Fruit fly (Drosophila melanogaster) whole organism, embryonic: ENCODE results near the gene Fbxl7.

Experiments used
- Aef1 ChIP-seq: fragments of 200-800 bp; sonication (Bioruptor generic); IDR thresholded peaks from 3 replicates; pipeline ENCODE4 v1.3.6; 2022; ENCODE audit warnings: missing biosample characterization, missing genetic modification characterization
- Atf6 ChIP-seq: fragments of 200-800 bp; sonication (Bioruptor generic); IDR thresholded peaks from 2 replicates; pipeline ENCODE4 v1.3.6; 2022; ENCODE audit warnings: missing biosample characterization, missing genetic modification characterization
- CG10543 ChIP-seq: fragments of 200-800 bp; sonication (Bioruptor generic); optimal IDR thresholded peaks from 3 replicates; lab custom pipeline; 2017; ENCODE audit warnings: missing biosample characterization, mild to moderate bottlenecking, missing genetic modification characterization, moderate library complexity
- CG1233 ChIP-seq: fragments of 200-800 bp; sonication (Bioruptor generic); optimal IDR thresholded peaks from 4 replicates; lab custom pipeline; 2018; ENCODE audit warnings: missing biosample characterization, mild to moderate bottlenecking, missing genetic modification characterization
- CG13287 ChIP-seq: fragments of 200-800 bp; sonication (Bioruptor generic); IDR thresholded peaks from 2 replicates; pipeline ENCODE4 v1.3.6; 2022; ENCODE audit warnings: missing biosample characterization, missing genetic modification characterization; ENCODE audit not compliant: partially characterized antibody
- CG13775 ChIP-seq: fragments of 200-800 bp; sonication (Bioruptor generic); optimal IDR thresholded peaks from 3 replicates; lab custom pipeline; 2017; ENCODE audit warnings: missing biosample characterization, mild to moderate bottlenecking, missing genetic modification characterization
- CG13894 ChIP-seq: fragments of 200-800 bp; sonication (Bioruptor generic); optimal IDR thresholded peaks from 3 replicates; lab custom pipeline; 2018; ENCODE audit warnings: missing biosample characterization, mild to moderate bottlenecking, missing genetic modification characterization, moderate library complexity
- CG1529 ChIP-seq: fragments of 200-800 bp; sonication (Bioruptor generic); optimal IDR thresholded peaks from 3 replicates; lab custom pipeline; 2018; ENCODE audit warnings: missing biosample characterization, missing genetic modification characterization
- CG15479 ChIP-seq: fragments of 200-800 bp; sonication (Bioruptor generic); optimal IDR thresholded peaks from 3 replicates; lab custom pipeline; 2019; ENCODE audit warnings: missing biosample characterization, mild to moderate bottlenecking, missing genetic modification characterization, moderate library complexity
- CG18262 ChIP-seq: fragments of 200-800 bp; optimal IDR thresholded peaks from 3 replicates; lab custom pipeline; 2019; ENCODE audit warnings: missing biosample characterization, mild to moderate bottlenecking, missing genetic modification characterization, moderate library complexity
- CG4360 ChIP-seq: fragments of 200-800 bp; sonication (Bioruptor generic); IDR thresholded peaks from 2 replicates; pipeline ENCODE4 v1.3.6; 2022; ENCODE audit warnings: missing biosample characterization, missing genetic modification characterization
- CG43689 ChIP-seq: fragments of 200-800 bp; sonication (Bioruptor generic); IDR thresholded peaks from 2 replicates; pipeline ENCODE4 v1.3.6; 2022; ENCODE audit warnings: missing biosample characterization, missing genetic modification characterization
- CG5180 ChIP-seq: fragments of 200-800 bp; sonication (Bioruptor generic); optimal IDR thresholded peaks from 3 replicates; lab custom pipeline; 2017; ENCODE audit warnings: missing biosample characterization, missing genetic modification characterization, mild to moderate bottlenecking, moderate library complexity, missing genetic modification reagents
- CG5953 ChIP-seq: fragments of 200-800 bp; sonication (Bioruptor generic); IDR thresholded peaks from 2 replicates; pipeline ENCODE4 v1.3.6; 2022; ENCODE audit warnings: missing biosample characterization, missing genetic modification characterization
- CG6175 ChIP-seq: fragments of 200-800 bp; sonication (Bioruptor generic); IDR thresholded peaks from 3 replicates; pipeline ENCODE4 v1.3.6; 2022; ENCODE audit warnings: missing biosample characterization, missing genetic modification characterization
- CG6854 ChIP-seq: fragments of 200-800 bp; sonication (Bioruptor generic); optimal IDR thresholded peaks from 3 replicates; lab custom pipeline; 2017; ENCODE audit warnings: missing biosample characterization, mild to moderate bottlenecking, missing genetic modification characterization
- CG7357 ChIP-seq: fragments of 200-800 bp; sonication (Bioruptor generic); IDR thresholded peaks from 3 replicates; pipeline ENCODE4 v1.3.6; 2022; ENCODE audit warnings: missing biosample characterization, missing genetic modification characterization
- CG7745 ChIP-seq: fragments of 200-800 bp; sonication (Bioruptor generic); optimal IDR thresholded peaks from 2 replicates; lab custom pipeline; 2018; ENCODE audit warnings: missing biosample characterization, mild to moderate bottlenecking, missing genetic modification characterization, moderate library complexity
- CG7839 ChIP-seq: fragments of 200-800 bp; sonication (Bioruptor generic); optimal IDR thresholded peaks from 3 replicates; lab custom pipeline; 2018; ENCODE audit warnings: missing biosample characterization, mild to moderate bottlenecking, missing genetic modification characterization, moderate library complexity
- CG8765 ChIP-seq: fragments of 200-800 bp; sonication (Bioruptor generic); IDR thresholded peaks from 2 replicates; pipeline ENCODE4 v1.3.6; 2022; ENCODE audit warnings: missing biosample characterization, missing genetic modification characterization
- D ChIP-seq, 2 experiments: fragments of 200-800 bp in 1 of 2; fragments of >200 bp in 1 of 2; sonication (Bioruptor generic) in 1 of 2; optimal IDR thresholded peaks; 2 replicates in 1 of 2; 3 replicates in 1 of 2; lab custom pipeline; 2017; ENCODE audit warnings: mild to moderate bottlenecking in 1 of 2, missing biosample characterization in 1 of 2, missing genetic modification characterization in 1 of 2, missing genetic modification reagents in 1 of 2
- Ets97D ChIP-seq: fragments of 200-800 bp; sonication (Bioruptor generic); optimal IDR thresholded peaks from 3 replicates; lab custom pipeline; 2016; ENCODE audit warnings: missing biosample characterization, missing genetic modification characterization
- Fer1 ChIP-seq: fragments of 200-800 bp; sonication (Bioruptor generic); optimal IDR thresholded peaks from 2 replicates; lab custom pipeline; 2017; ENCODE audit warnings: missing biosample characterization, mild to moderate bottlenecking, missing genetic modification characterization
- Hr78 ChIP-seq, 2 experiments: fragments of 200-800 bp in 1 of 2; fragments of >200 bp in 1 of 2; sonication (Bioruptor generic) in 1 of 2; optimal IDR thresholded peaks; 2 replicates each; lab custom pipeline; 2017 to 2019; ENCODE audit warnings: missing biosample characterization in 2 of 2, missing genetic modification characterization in 2 of 2, mild to moderate bottlenecking in 1 of 2, moderate library complexity in 1 of 2
- MESR4 ChIP-seq: fragments of 200-800 bp; sonication (Bioruptor generic); optimal IDR thresholded peaks from 2 replicates; lab custom pipeline; 2018; ENCODE audit warnings: missing biosample characterization, mild to moderate bottlenecking, missing genetic modification characterization, moderate library complexity
- Max ChIP-seq: fragments of 200-800 bp; sonication (Bioruptor generic); optimal IDR thresholded peaks from 2 replicates; lab custom pipeline; 2016; ENCODE audit warnings: missing biosample characterization, mild to moderate bottlenecking, missing genetic modification characterization
- Meics ChIP-seq: fragments of 200-800 bp; sonication (Bioruptor generic); optimal IDR thresholded peaks from 2 replicates; lab custom pipeline; 2017; ENCODE audit warnings: missing biosample characterization, mild to moderate bottlenecking, missing genetic modification characterization
- Opbp ChIP-seq: fragments of 200-800 bp; sonication (Bioruptor generic); IDR thresholded peaks from 3 replicates; pipeline ENCODE4 v1.3.6; 2022; ENCODE audit warnings: missing biosample characterization, missing genetic modification characterization; ENCODE audit not compliant: partially characterized antibody
- Ravus ChIP-seq: fragments of 200-800 bp; sonication (Bioruptor generic); IDR thresholded peaks from 2 replicates; pipeline ENCODE4 v1.3.6; 2022; ENCODE audit warnings: missing biosample characterization, missing genetic modification characterization
- Sin3A ChIP-seq: fragments of >200 bp; optimal IDR thresholded peaks from 2 replicates; lab custom pipeline; 2018
- btn ChIP-seq: fragments of 200-800 bp; sonication (Bioruptor generic); optimal IDR thresholded peaks from 2 replicates; lab custom pipeline; 2016; ENCODE audit warnings: missing biosample characterization, missing genetic modification characterization
- corto ChIP-seq: fragments of 200-800 bp; sonication (Bioruptor generic); optimal IDR thresholded peaks from 2 replicates; lab custom pipeline; 2016; ENCODE audit warnings: missing biosample characterization, mild to moderate bottlenecking, missing genetic modification characterization, moderate library complexity
- dmrt11E ChIP-seq: fragments of 200-800 bp; sonication (Bioruptor generic); optimal IDR thresholded peaks from 3 replicates; lab custom pipeline; 2018; ENCODE audit warnings: missing biosample characterization, mild to moderate bottlenecking, missing genetic modification characterization, moderate library complexity
- exex ChIP-seq: fragments of 200-800 bp; sonication (Bioruptor generic); optimal IDR thresholded peaks from 4 replicates; lab custom pipeline; 2018; ENCODE audit warnings: missing biosample characterization, mild to moderate bottlenecking, missing genetic modification characterization, moderate library complexity
- ftz-f1 ChIP-seq: fragments of 200-800 bp; sonication (Bioruptor generic); optimal IDR thresholded peaks from 2 replicates; lab custom pipeline; 2016; ENCODE audit warnings: missing biosample characterization, missing genetic modification characterization
- grau ChIP-seq: fragments of 200-800 bp; optimal IDR thresholded peaks from 3 replicates; lab custom pipeline; 2019; ENCODE audit warnings: missing biosample characterization, mild to moderate bottlenecking, missing genetic modification characterization, moderate library complexity
- mam ChIP-seq: fragments of 200-800 bp; sonication (Bioruptor generic); optimal IDR thresholded peaks from 3 replicates; lab custom pipeline; 2016; ENCODE audit warnings: missing biosample characterization, missing genetic modification characterization
- nerfin-1 ChIP-seq: fragments of 200-800 bp; sonication (Bioruptor generic); optimal IDR thresholded peaks from 3 replicates; lab custom pipeline; 2019; ENCODE audit warnings: missing biosample characterization, mild to moderate bottlenecking, missing genetic modification characterization, moderate library complexity
- sens ChIP-seq: fragments of 200-800 bp; sonication (Bioruptor generic); peaks from one replicate; lab custom pipeline; 2016; ENCODE audit warnings: missing biosample characterization, missing genetic modification characterization
- slp2 ChIP-seq: fragments of 200-800 bp; sonication (Bioruptor generic); optimal IDR thresholded peaks from 2 replicates; lab custom pipeline; 2016; ENCODE audit warnings: missing biosample characterization, missing genetic modification characterization
- sna ChIP-seq: fragments of 200-800 bp; sonication (Bioruptor generic); IDR thresholded peaks from 2 replicates; pipeline ENCODE4 v1.3.6; 2022; ENCODE audit warnings: missing biosample characterization, missing genetic modification characterization; ENCODE audit not compliant: partially characterized antibody
- tll ChIP-seq, 2 experiments: fragments of 200-800 bp in 1 of 2; fragments of >200 bp in 1 of 2; sonication (Bioruptor generic) in 1 of 2; optimal IDR thresholded peaks; 2 replicates each; lab custom pipeline; 2017 to 2019; ENCODE audit warnings: missing biosample characterization in 2 of 2, missing genetic modification characterization in 2 of 2, mild to moderate bottlenecking in 1 of 2, moderate library complexity in 1 of 2
- trem ChIP-seq: fragments of 200-800 bp; optimal IDR thresholded peaks from 3 replicates; lab custom pipeline; 2019; ENCODE audit warnings: missing biosample characterization, mild to moderate bottlenecking, missing genetic modification characterization, moderate library complexity
- wdn ChIP-seq: fragments of 200-800 bp; sonication (Bioruptor generic); IDR thresholded peaks from 2 replicates; pipeline ENCODE4 v1.3.6; 2022; ENCODE audit warnings: missing biosample characterization, missing genetic modification characterization
- yki ChIP-seq: fragments of >200 bp; optimal IDR thresholded peaks from 3 replicates; lab custom pipeline; 2018

Gene Fbxl7

dm6 chr3R:15965169-15965568 lies 44.5 kb downstream of the Fbxl7 start, which contains the start of the genes CG32856 and Rbf2 (continued):
- TF ChIP-seq wdn (GFP tag; lab: Robert Waterston, UW) (peak; percentile 70), CG1529 (GFP tag; lab: Kevin White, UChicago) (no peak), CG43689 (0 out of 2 replicates have a peak, but pooled peaks have one; percentile 4), corto (GFP tag; lab: Kevin White, UChicago) (no peak), Atf6 (GFP tag; lab: Robert Waterston, UW) (peak; percentile 86), mam (GFP tag; lab: Kevin White, UChicago) (peak; percentile 89), MESR4 (GFP tag; lab: Kevin White, UChicago) (peak; percentile 55), tll (GFP tag; optimal IDR thresholded peaks at IDR 0.05; lab: Kevin White, UChicago) (peak in 1 of 2 experiments; percentile 14), yki (lab: Kevin White, UChicago) (no peak), CG6175 (GFP tag; lab: Robert Waterston, UW) (no peak), sens (GFP tag; lab: Kevin White, UChicago) (peak; percentile 93), Fer1 (GFP tag; lab: Kevin White, UChicago) (peak; percentile 16), CG7357 (GFP tag; lab: Robert Waterston, UW) (0 out of 3 replicates have a peak, but pooled peaks have one; percentile 16), CG13775 (GFP tag; lab: Kevin White, UChicago) (peak; percentile 75), CG5953 (GFP tag; lab: Robert Waterston, UW) (peak; percentile 14; the same call in 1 of the 2 replicates), CG4360 (GFP tag; lab: Robert Waterston, UW) (no peak), exex (tag; lab: Kevin White, UChicago) (peak; percentile 8), CG7745 (tag; lab: Kevin White, UChicago) (no peak), CG8765 (no peak), trem (tag; lab: Kevin White, UChicago) (peak; percentile 38), CG7839 (peak; percentile 91), CG13287 (GFP tag; lab: Robert Waterston, UW) (peak; percentile 84), D (optimal IDR thresholded peaks at IDR 0.05; lab: Kevin White, UChicago) (no peak), D (GFP tag; optimal IDR thresholded peaks at IDR 0.05; lab: Kevin White, UChicago) (no peak), CG6854 (no peak), Hr78 (GFP tag; optimal IDR thresholded peaks at IDR 0.05; lab: Kevin White, UChicago) (no peak), Max (GFP tag; lab: Kevin White, UChicago) (peak; percentile 26), ftz-f1 (GFP tag; lab: Kevin White, UChicago) (peak; percentile 25), grau (tag; lab: Kevin White, UChicago) (peak; percentile 91), Aef1 (no peak; the same call in 1 of the 3 replicates), dmrt11E (tag; lab: Kevin White, UChicago) (peak; percentile 80), CG13894 (tag; lab: Kevin White, UChicago) (peak; percentile 82), CG10543 (GFP tag; lab: Kevin White, UChicago) (no peak), slp2 (GFP tag; lab: Kevin White, UChicago) (peak; percentile 66), Sin3A (lab: Kevin White, UChicago) (peak; percentile 27), Opbp (GFP tag; lab: Robert Waterston, UW) (peak; percentile 86; the same call in 2 of the 3 replicates), CG15479 (GFP tag; lab: Kevin White, UChicago) (peak; percentile 13), nerfin-1 (peak; percentile 75), Ravus (no peak; the same call in 1 of the 2 replicates), btn (no peak), sna (GFP tag; lab: Robert Waterston, UW) (peak; percentile 70), CG5180 (GFP tag; lab: Kevin White, UChicago) (no peak), CG18262 (tag; lab: Kevin White, UChicago) (peak; percentile 73), CG1233 (GFP tag; lab: Kevin White, UChicago) (no peak), Ets97D (GFP tag; lab: Kevin White, UChicago) (peak; percentile 90), Meics (GFP tag; lab: Kevin White, UChicago) (peak; percentile 67)
